Worm (Caenorhabditis elegans) whole organism, L2 larva: ENCODE results near the gene col-68.

Experiments used
- ceh-16 ChIP-seq: fragments of 150-350 bp; optimal IDR thresholded peaks from 2 replicates; lab custom pipeline; 2014; ENCODE audit warnings: missing biosample characterization, missing genetic modification characterization
- elt-1 ChIP-seq: fragments of 150-350 bp; optimal IDR thresholded peaks from 2 replicates; lab custom pipeline; 2014; ENCODE audit warnings: missing biosample characterization, missing genetic modification characterization
- lsy-2 ChIP-seq, 2 experiments: fragments of 150-350 bp in 1 of 2; sonication (generic microtip) in 1 of 2; optimal IDR thresholded peaks; 2 replicates each; lab custom pipeline; 2014 to 2017; ENCODE audit warnings: missing biosample characterization in 2 of 2, missing genetic modification characterization in 2 of 2
- nhr-11 ChIP-seq: fragments of 150-350 bp; optimal IDR thresholded peaks from 2 replicates; lab custom pipeline; 2014; ENCODE audit warnings: missing biosample characterization, missing genetic modification characterization
- nhr-21 ChIP-seq: fragments of 150-350 bp; optimal IDR thresholded peaks from 2 replicates; lab custom pipeline; 2014; ENCODE audit warnings: missing biosample characterization, missing genetic modification characterization
- nhr-25 ChIP-seq: fragments of 150-350 bp; sonication (generic microtip); optimal IDR thresholded peaks from 3 replicates; lab custom pipeline; 2014; ENCODE audit warnings: missing biosample characterization, missing genetic modification characterization
- nhr-77 ChIP-seq: fragments of 150-350 bp; optimal IDR thresholded peaks from 2 replicates; lab custom pipeline; 2014; ENCODE audit warnings: missing biosample characterization, missing genetic modification characterization

ce11 chrII:76662-77061, 27.7 kb upstream of the col-68 start:
- no peak for TF ChIP-seq nhr-77
- TF ChIP-seq lsy-2 (tag; optimal IDR thresholded peaks at IDR 0.05; lab: Kevin White, UChicago) = no peak
- TF ChIP-seq nhr-11 (tag; lab: Kevin White, UChicago) = no peak
- no peak for TF ChIP-seq elt-1
- no peak for TF ChIP-seq ceh-16 (tag; lab: Kevin White, UChicago)
- no peak for TF ChIP-seq nhr-21
- no peak for TF ChIP-seq nhr-25
